Worm (Caenorhabditis elegans): ENCODE measurements around the gene scd-1.

The scd-1 gene

DNA sequence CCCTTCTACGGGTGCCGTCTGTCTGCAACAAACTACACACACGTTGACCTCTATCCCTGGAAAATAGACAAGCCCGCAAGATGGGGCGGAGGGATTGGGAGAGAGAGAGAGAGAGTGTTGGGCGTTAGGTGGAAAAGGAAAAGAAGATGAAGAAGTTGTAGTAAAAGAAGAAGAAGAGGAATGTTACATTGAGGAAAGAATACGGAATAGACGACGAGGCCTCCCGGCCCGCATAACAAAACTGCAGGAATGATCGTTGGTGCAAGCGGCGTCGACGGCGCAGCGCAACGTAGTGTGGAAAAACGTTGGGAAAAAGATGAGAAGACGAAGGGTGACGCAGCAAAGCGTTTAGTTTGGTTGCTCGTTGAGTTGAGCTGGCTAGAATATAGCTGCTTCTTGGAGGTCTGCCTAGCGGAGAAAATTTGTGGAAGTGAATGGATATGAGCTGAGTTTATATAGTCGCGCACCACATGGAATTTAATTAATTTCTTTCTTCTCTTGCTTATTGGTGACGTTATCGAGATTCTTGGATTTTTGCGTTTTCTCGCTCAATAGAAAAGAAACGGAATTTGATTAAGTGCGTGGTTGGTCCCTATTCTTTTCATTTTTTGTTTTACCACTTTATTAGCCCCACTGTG lies 15.3 kb downstream of the scd-1 start (continued):
- peak; percentile 63 for TF ChIP-seq hmg-1.1 (GFP tag; IDR thresholded peaks at IDR 0.05)
- peak; percentile 82 for TF ChIP-seq nhr-11 (tag; optimal IDR thresholded peaks at IDR 0.05)
- TF ChIP-seq lsy-2 (tag; optimal IDR thresholded peaks at IDR 0.05): peak; percentile 28 to 38

DNA sequence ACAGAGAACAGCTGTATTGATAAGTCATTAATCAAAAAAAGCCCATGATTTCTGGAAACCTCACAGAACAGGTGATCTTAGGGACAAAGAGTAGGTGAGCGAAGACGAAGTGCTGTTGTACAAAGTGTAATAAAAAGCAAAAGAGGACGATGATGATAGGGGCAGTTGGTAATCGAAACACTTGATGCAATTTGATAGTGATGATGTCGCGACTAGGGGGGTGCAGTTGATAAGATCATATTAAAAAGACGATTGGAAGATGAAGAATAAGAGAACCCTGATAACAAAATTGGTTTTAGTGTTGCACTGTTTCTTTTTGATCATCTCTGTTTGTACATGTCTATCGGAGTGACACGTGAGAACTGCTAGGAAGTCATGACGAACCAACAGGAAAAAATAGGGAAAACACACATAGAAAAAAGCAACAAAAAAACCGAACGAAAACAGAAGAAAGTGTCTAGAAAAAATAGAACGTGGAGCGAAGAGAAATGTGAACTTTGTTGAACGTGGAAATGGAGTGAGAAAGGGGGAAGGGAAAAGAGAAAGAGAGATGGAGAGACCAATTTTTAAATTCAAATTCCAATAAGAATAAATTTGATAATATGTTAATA lies 16.1 kb downstream of the scd-1 start:
- TF ChIP-seq ctbp-1 (GFP tag; IDR thresholded peaks at IDR 0.05) (no peak), zfp-2 (tag; optimal IDR thresholded peaks at IDR 0.05) (no peak), tag-97 (GFP tag; IDR thresholded peaks at IDR 0.05) (no peak), mxl-2 (GFP tag; conservative IDR thresholded peaks at IDR 0.05) (no peak), set-16 (GFP tag; IDR thresholded peaks at IDR 0.05) (no peak), ceh-32 (tag; optimal IDR thresholded peaks at IDR 0.05; ENCODE audit: poor library complexity) (no peak), gei-8 (GFP tag; optimal IDR thresholded peaks at IDR 0.05) (no peak), dpl-1 (GFP tag; optimal IDR thresholded peaks at IDR 0.05) (no peak), madf-9 (GFP tag; conservative IDR thresholded peaks at IDR 0.05) (no peak), ces-1 (GFP tag; optimal IDR thresholded peaks at IDR 0.05) (no peak), saeg-2 (GFP tag; IDR thresholded peaks at IDR 0.05) (0 out of 2 replicates have a peak, but pooled peaks have one; percentile 32), mep-1 (tag; optimal IDR thresholded peaks at IDR 0.05) (peak; percentile 73), lsy-2 (tag; optimal IDR thresholded peaks at IDR 0.05) (peak in 1 of 2 experiments; percentile 68), zfp-3 (GFP tag; conservative IDR thresholded peaks at IDR 0.05) (no peak), F44E2.7 (GFP tag; IDR thresholded peaks at IDR 0.05) (no peak), php-3 (GFP tag; IDR thresholded peaks at IDR 0.05) (peak; percentile 83), unc-62 (GFP tag; optimal IDR thresholded peaks at IDR 0.05 in 1 of 2) (peak in 1 of 2 experiments; percentile 70), unc-62 (tag; optimal IDR thresholded peaks at IDR 0.05) (no peak), D1046.2 (GFP tag; IDR thresholded peaks at IDR 0.05) (no peak), madf-5 (GFP tag; IDR thresholded peaks at IDR 0.05) (no peak), nhr-41 (GFP tag; IDR thresholded peaks at IDR 0.05) (no peak), nhr-76 (tag; optimal IDR thresholded peaks at IDR 0.05) (no peak), lin-38 (GFP tag; IDR thresholded peaks at IDR 0.05) (no peak), lin-29 (GFP tag; IDR thresholded peaks at IDR 0.05) (no peak), egl-43 (GFP tag; IDR thresholded peaks at IDR 0.05) (no peak), duxl-1 (tag; optimal IDR thresholded peaks at IDR 0.05; ENCODE audit: poor library complexity) (no peak), nhr-42 (GFP tag; IDR thresholded peaks at IDR 0.05) (peak; percentile 7; the same call in 1 of the 2 replicates), spr-3 (GFP tag; optimal IDR thresholded peaks at IDR 0.05) (no peak), vab-7 (GFP tag; IDR thresholded peaks at IDR 0.05) (no peak), mdl-1 (tag; optimal IDR thresholded peaks at IDR 0.05) (peak in 1 of 2 experiments; percentile 62), dmd-6 (GFP tag; IDR thresholded peaks at IDR 0.05) (peak; percentile 93), pha-4 (GFP tag; IDR thresholded peaks at IDR 0.05) (no peak), pha-4 (tag; optimal IDR thresholded peaks at IDR 0.05) (peak; percentile 33), skn-1 (tag; optimal IDR thresholded peaks at IDR 0.05) (no peak), pqm-1 (tag; optimal IDR thresholded peaks at IDR 0.05) (peak; percentile 86), ama-1 (optimal IDR thresholded peaks at IDR 0.05) (peak; percentile 74), lim-7 (GFP tag; IDR thresholded peaks at IDR 0.05) (no peak), R02D3.7 (tag; optimal IDR thresholded peaks at IDR 0.05) (no peak), hlh-30 (tag; optimal IDR thresholded peaks at IDR 0.05; ENCODE audit: insufficient read depth) (peak; percentile 80), ceh-62 (tag; optimal IDR thresholded peaks at IDR 0.05) (no peak), nhr-10 (tag; optimal IDR thresholded peaks at IDR 0.05) (peak; percentile 70), dve-1 (tag; optimal IDR thresholded peaks at IDR 0.05; ENCODE audit: insufficient read depth) (peak; percentile 92), zag-1 (tag; optimal IDR thresholded peaks at IDR 0.05) (no peak), zip-11 (GFP tag; IDR thresholded peaks at IDR 0.05) (no peak), arid-1 (GFP tag; conservative IDR thresholded peaks at IDR 0.05) (no peak), cey-2 (tag; optimal IDR thresholded peaks at IDR 0.05; ENCODE audit: borderline replicate concordance, insufficient read depth) (peak; percentile 73)

Data from whole organism, L4 larva.